Worm (Caenorhabditis elegans) whole organism, late embryonic: Measurements from ENCODE around the gene T11F8.1.

Experiments used
- ceh-6 ChIP-seq: fragments of 200-800 bp; sonication (Bioruptor generic); optimal IDR thresholded peaks from 2 replicates; lab custom pipeline; 2018; ENCODE audit warnings: mild to moderate bottlenecking, missing genetic modification characterization, missing compliant biosample characterization
- gmeb-2 ChIP-seq: sonication (generic microtip); optimal IDR thresholded peaks from 2 replicates; lab custom pipeline; 2016; ENCODE audit warnings: missing genetic modification characterization, inconsistent platforms, missing compliant biosample characterization
- hlh-6 ChIP-seq: sonication (generic microtip); optimal IDR thresholded peaks from 2 replicates; lab custom pipeline; 2016; ENCODE audit warnings: missing genotype, missing genetic modification characterization, missing compliant biosample characterization
- hlh-8 ChIP-seq: sonication (generic microtip); optimal IDR thresholded peaks from 2 replicates; lab custom pipeline; 2016; ENCODE audit warnings: missing genotype, missing genetic modification characterization, missing compliant biosample characterization
- pat-9 ChIP-seq: fragments of 200-800 bp; sonication (Bioruptor generic); optimal IDR thresholded peaks from 2 replicates; lab custom pipeline; 2018; ENCODE audit warnings: mild to moderate bottlenecking, missing genetic modification characterization, moderate library complexity, missing compliant biosample characterization
- unc-3 ChIP-seq, 2 experiments: fragments of 200-800 bp in 1 of 2; sonication (Bioruptor generic) in 1 of 2; sonication (generic microtip) in 1 of 2; conservative IDR thresholded peaks in 1 of 2; optimal IDR thresholded peaks in 1 of 2; 2 replicates each; pipeline versions ENCODE4 v1.3.6 to Lab custom; 2016 to 2022; ENCODE audit warnings: missing compliant biosample characterization in 2 of 2, missing genetic modification characterization in 2 of 2, missing genetic modification reagents in 1 of 2
- unc-55 ChIP-seq: sonication (generic microtip); optimal IDR thresholded peaks from 2 replicates; lab custom pipeline; 2017; ENCODE audit warnings: missing biosample characterization, missing genetic modification reagents, missing genetic modification characterization

T11F8.1 gene

DNA sequence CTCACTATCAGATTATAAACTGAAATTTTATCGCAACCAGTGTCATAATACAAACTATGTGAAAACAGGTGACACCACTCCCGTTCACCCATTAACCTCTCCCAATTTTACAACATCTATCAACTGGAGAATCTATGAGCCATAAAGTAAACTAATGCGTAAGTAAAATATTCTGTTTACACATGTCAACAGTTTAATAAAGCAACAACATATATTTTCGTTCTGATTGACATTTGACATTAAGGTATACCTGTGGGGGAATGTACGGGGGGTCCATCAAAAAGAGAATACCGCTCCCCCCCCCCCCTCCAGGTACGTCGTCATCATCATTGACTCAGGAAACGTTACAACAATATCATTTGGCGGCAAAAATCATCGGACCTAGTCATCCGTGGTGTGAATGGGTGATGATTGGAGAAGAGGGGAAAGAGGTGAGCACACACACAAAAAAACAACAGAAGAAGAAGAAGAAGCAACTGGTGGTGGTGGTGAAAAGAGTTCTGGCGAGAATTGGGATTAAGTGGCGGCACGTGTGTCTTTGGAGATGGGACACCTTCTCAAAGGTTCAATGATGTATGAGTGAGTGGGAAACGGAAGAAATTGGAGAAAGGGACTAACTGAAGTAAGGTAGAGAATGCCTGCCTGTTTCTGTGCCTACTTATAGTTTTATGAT is 47.5 kb downstream of the T11F8.1 start:
- TF ChIP-seq gmeb-2 (tag; lab: Kevin White, UChicago) (no peak), unc-55 (GFP tag; lab: Kevin White, UChicago) (peak; percentile 26), pat-9 (tag; lab: Kevin White, UChicago) (peak; percentile 36), unc-3 (GFP tag; conservative IDR thresholded peaks at IDR 0.05; lab: Robert Waterston, UW) (no peak), unc-3 (tag; optimal IDR thresholded peaks at IDR 0.05; lab: Kevin White, UChicago) (no peak), ceh-6 (no peak)

DNA sequence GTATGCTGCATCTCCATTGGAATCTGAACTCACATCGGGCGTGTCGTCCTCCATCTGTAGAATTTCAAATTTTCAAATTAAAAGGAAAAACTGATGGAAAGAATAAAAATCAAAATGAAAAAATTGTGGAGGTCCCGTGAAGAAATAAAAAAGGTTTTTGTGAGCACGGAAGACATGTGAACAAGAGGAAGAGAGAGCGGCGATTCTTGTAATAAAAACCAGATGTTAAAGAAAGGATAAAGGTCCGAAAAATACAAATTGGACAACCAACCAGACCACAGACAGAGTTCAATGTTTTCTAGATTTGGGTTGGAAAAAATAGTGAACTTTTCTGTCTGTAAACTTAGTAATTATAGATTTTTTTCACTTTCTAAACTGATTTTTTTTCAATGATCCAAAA is 48.9 kb downstream of the T11F8.1 start, which contains the start of gene unc-5:
TSS of gene unc-5 (minus strand) at position 54 of the 400 bp plus-strand sequence.
- TF ChIP-seq hlh-6 (tag; lab: Kevin White, UChicago) (no peak), hlh-8 (peak; percentile 24)
